Fruit fly (Drosophila melanogaster) whole organism, wandering third instar larva: Measurements from ENCODE around the gene CG9498.

Experiments
- Abd-B ChIP-seq: fragments of >200 bp; optimal IDR thresholded peaks from 2 replicates; lab custom pipeline; 2017; ENCODE audit warnings: missing biosample characterization, missing genetic modification characterization
- CG32264 ChIP-seq: fragments of 200-800 bp; sonication (Bioruptor generic); optimal IDR thresholded peaks from 2 replicates; lab custom pipeline; 2016; ENCODE audit warnings: missing biosample characterization, missing genetic modification characterization
- CG9705 ChIP-seq: fragments of 200-800 bp; sonication (Bioruptor generic); optimal IDR thresholded peaks from 2 replicates; lab custom pipeline; 2018; ENCODE audit warnings: missing biosample characterization, mild to moderate bottlenecking, missing genetic modification characterization
- CrebA ChIP-seq: fragments of 200-800 bp; sonication (Bioruptor generic); optimal IDR thresholded peaks from 2 replicates; lab custom pipeline; 2016; ENCODE audit warnings: missing biosample characterization, mild to moderate bottlenecking, missing genetic modification characterization, borderline replicate concordance
- Dfd ChIP-seq: fragments of >200 bp; optimal IDR thresholded peaks from 2 replicates; lab custom pipeline; 2017; ENCODE audit warnings: missing biosample characterization, missing genetic modification characterization
- Dif ChIP-seq: fragments of 200-275, 200-300 bp; sonication (Bioruptor generic); optimal IDR thresholded peaks from 2 replicates; lab custom pipeline; 2018; ENCODE audit warnings: missing biosample characterization, missing genetic modification characterization; ENCODE audit not compliant: partially characterized antibody
- GATAd ChIP-seq: sonication (Bioruptor generic); optimal IDR thresholded peaks from 2 replicates; lab custom pipeline; 2016; ENCODE audit warnings: missing biosample characterization, missing genetic modification characterization
- HLH106 ChIP-seq: fragments of 200-800 bp; optimal IDR thresholded peaks from 3 replicates; lab custom pipeline; 2019; ENCODE audit warnings: missing biosample characterization, mild to moderate bottlenecking, missing genetic modification characterization, moderate library complexity
- Hnf4 ChIP-seq: fragments of 200-800 bp; sonication (Bioruptor generic); optimal IDR thresholded peaks from 2 replicates; lab custom pipeline; 2016; ENCODE audit warnings: missing biosample characterization, mild to moderate bottlenecking, missing genetic modification characterization
- Hr78 ChIP-seq: fragments of >200 bp; optimal IDR thresholded peaks from 2 replicates; lab custom pipeline; 2017; ENCODE audit warnings: missing biosample characterization, missing genetic modification characterization
- Hr83 ChIP-seq: fragments of 200-300 bp; sonication (Bioruptor generic); optimal IDR thresholded peaks from 2 replicates; lab custom pipeline; 2016; ENCODE audit warnings: missing biosample characterization, mild to moderate bottlenecking, missing genetic modification characterization, moderate library complexity; ENCODE audit not compliant: poor library complexity, severe bottlenecking
- Jra ChIP-seq: sonication (Bioruptor generic); optimal IDR thresholded peaks from 2 replicates; lab custom pipeline; 2016; ENCODE audit warnings: missing biosample characterization, missing genetic modification characterization
- Mio ChIP-seq: sonication (Bioruptor generic); optimal IDR thresholded peaks from 2 replicates; lab custom pipeline; 2016; ENCODE audit warnings: missing biosample characterization, missing genetic modification characterization
- Myc ChIP-seq: fragments of >200 bp; optimal IDR thresholded peaks from 2 replicates; lab custom pipeline; 2017
- N ChIP-seq: fragments of >200 bp; optimal IDR thresholded peaks from 2 replicates; lab custom pipeline; 2018; ENCODE audit warnings: missing biosample characterization, missing external identifiers, missing genetic modification characterization
- OdsH ChIP-seq: fragments of 200-800 bp; sonication (Bioruptor generic); optimal IDR thresholded peaks from 2 replicates; lab custom pipeline; 2016; ENCODE audit warnings: missing biosample characterization, mild to moderate bottlenecking, missing genetic modification characterization
- Rel ChIP-seq, 2 experiments: fragments of 200-800 bp; sonication (Bioruptor generic) in 1 of 2; optimal IDR thresholded peaks; 2 replicates in 1 of 2; 3 replicates in 1 of 2; lab custom pipeline; 2016 to 2019; ENCODE audit warnings: mild to moderate bottlenecking in 2 of 2, missing biosample characterization in 2 of 2, missing genetic modification characterization in 2 of 2, moderate library complexity in 1 of 2
- Sp1 ChIP-seq: fragments of 200-800 bp; sonication (Bioruptor generic); optimal IDR thresholded peaks from 3 replicates; lab custom pipeline; 2019; ENCODE audit warnings: missing biosample characterization, mild to moderate bottlenecking, missing genetic modification characterization, moderate library complexity
- Vsx2 ChIP-seq: fragments of 200-300, 225-300 bp; sonication (Bioruptor generic); optimal IDR thresholded peaks from 2 replicates; lab custom pipeline; 2018; ENCODE audit warnings: missing biosample characterization, missing genetic modification characterization; ENCODE audit not compliant: partially characterized antibody
- br ChIP-seq: fragments of 200-800 bp; sonication (Bioruptor generic); optimal IDR thresholded peaks from 2 replicates; lab custom pipeline; 2016; ENCODE audit warnings: missing biosample characterization, missing genetic modification characterization
- brk ChIP-seq: fragments of 200-800 bp; sonication (Bioruptor generic); optimal IDR thresholded peaks from 2 replicates; lab custom pipeline; 2016; ENCODE audit warnings: missing biosample characterization, mild to moderate bottlenecking, missing genetic modification characterization
- dl ChIP-seq, 2 experiments: fragments of 175-275, 200-275 bp in 1 of 2; fragments of 200-275 bp in 1 of 2; sonication (Bioruptor generic); optimal IDR thresholded peaks; lab custom pipeline; 2018; ENCODE audit warnings: mild to moderate bottlenecking in 2 of 2, missing biosample characterization in 2 of 2, missing genetic modification characterization in 2 of 2, moderate library complexity in 2 of 2; ENCODE audit not compliant: partially characterized antibody in 2 of 2, insufficient read depth in 1 of 2
- dmrt93B ChIP-seq: fragments of 200-800 bp; sonication (Bioruptor generic); optimal IDR thresholded peaks from 2 replicates; lab custom pipeline; 2018; ENCODE audit warnings: missing biosample characterization, mild to moderate bottlenecking, missing genetic modification characterization
- dsf ChIP-seq: sonication (Bioruptor generic); optimal IDR thresholded peaks from 2 replicates; lab custom pipeline; 2016; ENCODE audit warnings: missing biosample characterization, missing genetic modification characterization, borderline replicate concordance
- ey ChIP-seq: fragments of 200-800 bp; sonication (Bioruptor generic); optimal IDR thresholded peaks from 2 replicates; lab custom pipeline; 2016; ENCODE audit warnings: missing biosample characterization, missing genetic modification characterization
- foxo ChIP-seq, 2 experiments: fragments of 200-800 bp; sonication (Bioruptor generic); optimal IDR thresholded peaks; 2 replicates in 1 of 2; 3 replicates in 1 of 2; lab custom pipeline; 2016 to 2017; ENCODE audit warnings: missing biosample characterization in 2 of 2, missing genetic modification characterization in 2 of 2
- fru ChIP-seq: fragments of 200-800 bp; sonication (Bioruptor generic); optimal IDR thresholded peaks from 3 replicates; lab custom pipeline; 2016; ENCODE audit warnings: missing biosample characterization, mild to moderate bottlenecking, missing genetic modification characterization
- h ChIP-seq: fragments of 200-800 bp; sonication (Bioruptor generic); optimal IDR thresholded peaks from 3 replicates; lab custom pipeline; 2016; ENCODE audit warnings: missing biosample characterization, mild to moderate bottlenecking, missing genetic modification characterization
- jim ChIP-seq: fragments of 175-275, 200-325 bp; sonication (Bioruptor generic); optimal IDR thresholded peaks from 2 replicates; lab custom pipeline; 2016; ENCODE audit warnings: missing biosample characterization, mild to moderate bottlenecking, missing genetic modification characterization
- lola ChIP-seq: fragments of >200 bp; optimal IDR thresholded peaks from 2 replicates; lab custom pipeline; 2017; ENCODE audit warnings: missing biosample characterization, missing genetic modification characterization
- pan ChIP-seq: fragments of >200 bp; optimal IDR thresholded peaks from 2 replicates; lab custom pipeline; 2017
- psq ChIP-seq: fragments of 200-800 bp; sonication (Bioruptor generic); optimal IDR thresholded peaks from 3 replicates; lab custom pipeline; 2017; ENCODE audit warnings: missing biosample characterization, mild to moderate bottlenecking, missing genetic modification characterization, moderate library complexity
- rgr ChIP-seq: fragments of 200-800 bp; sonication (Bioruptor generic); optimal IDR thresholded peaks from 3 replicates; lab custom pipeline; 2016; ENCODE audit warnings: missing biosample characterization, mild to moderate bottlenecking, missing genetic modification characterization
- sage ChIP-seq: fragments of 200-800 bp; sonication (Bioruptor generic); optimal IDR thresholded peaks from 2 replicates; lab custom pipeline; 2016; ENCODE audit warnings: missing biosample characterization, mild to moderate bottlenecking, missing genetic modification characterization
- sv ChIP-seq: fragments of 200-800 bp; sonication (Bioruptor generic); optimal IDR thresholded peaks from 3 replicates; lab custom pipeline; 2016; ENCODE audit warnings: missing biosample characterization, missing genetic modification characterization
- tai ChIP-seq: sonication (Bioruptor generic); optimal IDR thresholded peaks from 2 replicates; lab custom pipeline; 2016; ENCODE audit warnings: missing biosample characterization, missing genetic modification characterization
- usp ChIP-seq: fragments of >200 bp; optimal IDR thresholded peaks from 2 replicates; lab custom pipeline; 2017; ENCODE audit warnings: missing biosample characterization, missing genetic modification characterization
- woc ChIP-seq: sonication (Bioruptor generic); optimal IDR thresholded peaks from 2 replicates; lab custom pipeline; 2016; ENCODE audit warnings: missing biosample characterization, mild to moderate bottlenecking, missing genetic modification characterization

Gene CG9498

dm6 chr2L:6350984-6351808 is at the start of gene CG9498:
Gene CG9498, minus strand, starts transcription at chr2L:6351034.
- TF ChIP-seq N (GFP tag; lab: Kevin White, UChicago) (no peak), GATAd (GFP tag; lab: Kevin White, UChicago) (no peak), fru (GFP tag; lab: Kevin White, UChicago) (peak; percentile 22), Mio (GFP tag; lab: Kevin White, UChicago) (no peak), jim (GFP tag; lab: Kevin White, UChicago) (no peak), Abd-B (GFP tag; lab: Kevin White, UChicago) (no peak), dl (GFP tag; optimal IDR thresholded peaks at IDR 0.05; lab: Kevin White, UChicago; ENCODE audit: insufficient read depth in 1 of 2, partially characterized antibody in 2 of 2) (no peak), psq (GFP tag; lab: Kevin White, UChicago) (no peak), dsf (GFP tag; lab: Kevin White, UChicago) (no peak), CrebA (no peak), Myc (lab: Kevin White, UChicago) (no peak), Rel (GFP tag; optimal IDR thresholded peaks at IDR 0.05; lab: Kevin White, UChicago) (no peak), Rel (tag; optimal IDR thresholded peaks at IDR 0.05; lab: Kevin White, UChicago) (no peak), foxo (GFP tag; optimal IDR thresholded peaks at IDR 0.05; lab: Kevin White, UChicago) (peak in 1 of 2 experiments; percentile 74), sage (no peak), Dif (GFP tag; lab: Kevin White, UChicago) (no peak), Hr83 (GFP tag; lab: Kevin White, UChicago) (no peak), rgr (GFP tag; lab: Kevin White, UChicago) (no peak), CG9705 (GFP tag; lab: Kevin White, UChicago) (no peak), lola (no peak), Sp1 (no peak), ey (GFP tag; lab: Kevin White, UChicago) (no peak), Hnf4 (GFP tag; lab: Kevin White, UChicago) (no peak), HLH106 (tag; lab: Kevin White, UChicago) (peak; percentile 0), Vsx2 (GFP tag; lab: Kevin White, UChicago) (peak; percentile 37), Jra (GFP tag; lab: Kevin White, UChicago) (no peak), pan (lab: Kevin White, UChicago) (no peak), Hr78 (GFP tag; lab: Kevin White, UChicago) (no peak), usp (GFP tag; lab: Kevin White, UChicago) (no peak), br (GFP tag; lab: Kevin White, UChicago) (no peak), tai (no peak), CG32264 (GFP tag; lab: Kevin White, UChicago) (no peak), sv (GFP tag; lab: Kevin White, UChicago) (peak; percentile 24), h (GFP tag; lab: Kevin White, UChicago) (no peak), brk (no peak), dmrt93B (GFP tag; lab: Kevin White, UChicago) (no peak), Dfd (no peak), woc (GFP tag; lab: Kevin White, UChicago) (no peak), OdsH (GFP tag; lab: Kevin White, UChicago) (peak; percentile 47)

dm6 chr2L:6397149-6397548 is 46.3 kb upstream of the CG9498 start, which contains the start of gene CG42369:
Gene CG42369, minus strand, starts transcription at chr2L:6397249.
- TF ChIP-seq Abd-B (GFP tag; lab: Kevin White, UChicago) (no peak), Hr83 (GFP tag; lab: Kevin White, UChicago) (no peak), usp (GFP tag; lab: Kevin White, UChicago) (no peak), jim (GFP tag; lab: Kevin White, UChicago) (no peak), tai (no peak), Dif (GFP tag; lab: Kevin White, UChicago) (no peak), fru (GFP tag; lab: Kevin White, UChicago) (no peak), pan (lab: Kevin White, UChicago) (no peak), Rel (GFP tag; optimal IDR thresholded peaks at IDR 0.05; lab: Kevin White, UChicago) (no peak), Rel (tag; optimal IDR thresholded peaks at IDR 0.05; lab: Kevin White, UChicago) (no peak), OdsH (GFP tag; lab: Kevin White, UChicago) (no peak), GATAd (GFP tag; lab: Kevin White, UChicago) (no peak), Dfd (no peak), br (GFP tag; lab: Kevin White, UChicago) (no peak), dsf (GFP tag; lab: Kevin White, UChicago) (no peak), ey (GFP tag; lab: Kevin White, UChicago) (no peak), brk (no peak), CG32264 (GFP tag; lab: Kevin White, UChicago) (no peak), Mio (GFP tag; lab: Kevin White, UChicago) (no peak)
- TF ChIP-seq, all 38 proteins: peak for 0
